Worm (Caenorhabditis elegans) whole organism, L1 larva: Measurements from ENCODE around the gene gpla-1.

Experiments
- C34B4.2 ChIP-seq: sonication (generic microtip); optimal IDR thresholded peaks from 2 replicates; lab custom pipeline; 2017; ENCODE audit warnings: mild to moderate bottlenecking, missing genetic modification characterization, missing compliant biosample characterization
- F16B12.6 ChIP-seq: fragments of 150-350 bp; optimal IDR thresholded peaks from 2 replicates; lab custom pipeline; 2014; ENCODE audit warnings: missing biosample characterization, missing genetic modification characterization
- aha-1 ChIP-seq: fragments of 150-350 bp; optimal IDR thresholded peaks from 2 replicates; lab custom pipeline; 2014; ENCODE audit warnings: missing biosample characterization, missing genetic modification characterization
- alr-1 ChIP-seq: fragments of 200-800 bp; sonication (Bioruptor generic); optimal IDR thresholded peaks from 2 replicates; lab custom pipeline; 2018; ENCODE audit warnings: borderline replicate concordance, mild to moderate bottlenecking, missing genetic modification characterization, missing compliant biosample characterization
- ama-1 ChIP-seq: fragments of 150-350 bp; optimal IDR thresholded peaks from 2 replicates; lab custom pipeline; 2014
- blmp-1 ChIP-seq: fragments of 150-350 bp; optimal IDR thresholded peaks from 2 replicates; lab custom pipeline; 2014; ENCODE audit warnings: missing biosample characterization, missing genetic modification characterization
- ceh-63 ChIP-seq: fragments of 200-800 bp; sonication (Bioruptor generic); optimal IDR thresholded peaks from 2 replicates; lab custom pipeline; 2018; ENCODE audit warnings: mild to moderate bottlenecking, missing genetic modification characterization, missing compliant biosample characterization
- ceh-88 ChIP-seq: fragments of 200-800 bp; sonication (Bioruptor generic); IDR thresholded peaks from 2 replicates; pipeline ENCODE4 v1.3.6; 2022; ENCODE audit warnings: missing genetic modification characterization, missing compliant biosample characterization
- ceh-90 ChIP-seq: sonication (generic microtip); optimal IDR thresholded peaks from 2 replicates; lab custom pipeline; 2016; ENCODE audit warnings: missing genetic modification characterization, missing compliant biosample characterization
- ces-1 ChIP-seq: fragments of 150-350 bp; optimal IDR thresholded peaks from 2 replicates; lab custom pipeline; 2014; ENCODE audit warnings: missing biosample characterization, missing genetic modification reagents, missing genetic modification characterization
- dpl-1 ChIP-seq, 3 experiments: fragments of 150-350 bp in 2 of 3; sonication (generic microtip) in 1 of 3; optimal IDR thresholded peaks; 2 replicates each; lab custom pipeline; 2014 to 2017; ENCODE audit warnings: missing biosample characterization in 3 of 3, missing genetic modification characterization in 3 of 3, missing genetic modification reagents in 3 of 3
- egl-13 ChIP-seq: sonication (generic microtip); optimal IDR thresholded peaks from 2 replicates; lab custom pipeline; 2016; ENCODE audit warnings: missing genotype, missing genetic modification reagents, missing genetic modification characterization, missing compliant biosample characterization
- elt-2 ChIP-seq: sonication (generic microtip); optimal IDR thresholded peaks from 2 replicates; lab custom pipeline; 2016; ENCODE audit warnings: missing genetic modification characterization, mild to moderate bottlenecking, inconsistent platforms, missing compliant biosample characterization, missing genetic modification reagents
- ets-5 ChIP-seq: fragments of 200-800 bp; sonication (Bioruptor generic); IDR thresholded peaks from 2 replicates; pipeline ENCODE4 v1.3.6; 2022; ENCODE audit warnings: missing genetic modification characterization, missing compliant biosample characterization
- fkh-10 ChIP-seq: sonication (generic microtip); optimal IDR thresholded peaks from 2 replicates; lab custom pipeline; 2017; ENCODE audit warnings: missing biosample characterization, missing genetic modification reagents, missing genetic modification characterization
- fkh-4 ChIP-seq: sonication (generic microtip); optimal IDR thresholded peaks from 2 replicates; lab custom pipeline; 2016; ENCODE audit warnings: missing compliant biosample characterization, missing genetic modification characterization, borderline replicate concordance
- fkh-8 ChIP-seq: sonication (generic microtip); optimal IDR thresholded peaks from 2 replicates; lab custom pipeline; 2016; ENCODE audit warnings: mild to moderate bottlenecking, missing genetic modification characterization, missing compliant biosample characterization
- fos-1 ChIP-seq: fragments of 150-350 bp; optimal IDR thresholded peaks from 2 replicates; lab custom pipeline; 2014; ENCODE audit warnings: missing biosample characterization, missing genetic modification characterization
- hlh-17 ChIP-seq: fragments of 200-800 bp; sonication (Bioruptor generic); optimal IDR thresholded peaks from 2 replicates; lab custom pipeline; 2018; ENCODE audit warnings: missing genetic modification characterization, mild to moderate bottlenecking, missing compliant biosample characterization, moderate library complexity, borderline replicate concordance
- hlh-4 ChIP-seq: sonication (generic microtip); optimal IDR thresholded peaks from 2 replicates; lab custom pipeline; 2016; ENCODE audit warnings: mild to moderate bottlenecking, missing genetic modification characterization, missing compliant biosample characterization
- jun-1 ChIP-seq: fragments of 150-350 bp; optimal IDR thresholded peaks from 2 replicates; lab custom pipeline; 2014; ENCODE audit warnings: missing biosample characterization, missing genetic modification reagents, missing genetic modification characterization
- lin-13 ChIP-seq: fragments of 150-350 bp; optimal IDR thresholded peaks from 2 replicates; lab custom pipeline; 2014; ENCODE audit warnings: missing biosample characterization, missing genetic modification reagents, missing genetic modification characterization
- lin-14 ChIP-seq: fragments of 200-800 bp; sonication (Bioruptor generic); optimal IDR thresholded peaks from 2 replicates; lab custom pipeline; 2018; ENCODE audit warnings: mild to moderate bottlenecking, missing genetic modification characterization, moderate library complexity, missing compliant biosample characterization
- lin-15B ChIP-seq: fragments of 150-350 bp; sonication (generic microtip); optimal IDR thresholded peaks from 3 replicates; lab custom pipeline; 2014; ENCODE audit warnings: missing biosample characterization, missing genetic modification characterization
- lin-35 ChIP-seq, 2 experiments: fragments of 150-350 bp; optimal IDR thresholded peaks; 2 replicates each; lab custom pipeline; 2014; ENCODE audit warnings: missing biosample characterization in 2 of 2, missing genetic modification characterization in 2 of 2, missing genetic modification reagents in 2 of 2
- lir-3 ChIP-seq: sonication (generic microtip); optimal IDR thresholded peaks from 2 replicates; lab custom pipeline; 2016; ENCODE audit warnings: mild to moderate bottlenecking, missing genetic modification characterization, moderate library complexity, missing compliant biosample characterization; ENCODE audit not compliant: poor library complexity
- lsy-2 ChIP-seq, 2 experiments: fragments of 150-350 bp; optimal IDR thresholded peaks; 2 replicates each; lab custom pipeline; 2014; ENCODE audit warnings: missing biosample characterization in 2 of 2, missing genetic modification characterization in 2 of 2
- mab-9 ChIP-seq: fragments of 200-800 bp; sonication (Bioruptor generic); IDR thresholded peaks from 2 replicates; pipeline ENCODE4 v1.3.6; 2022; ENCODE audit warnings: missing genetic modification reagents, missing genetic modification characterization, missing compliant biosample characterization
- mdl-1 ChIP-seq, 2 experiments: fragments of 150-350 bp; optimal IDR thresholded peaks; 2 replicates each; lab custom pipeline; 2014 to 2017; ENCODE audit warnings: missing biosample characterization in 2 of 2, missing genetic modification characterization in 2 of 2, inconsistent platforms in 1 of 2
- mef-2 ChIP-seq: fragments of 150-350 bp; optimal IDR thresholded peaks from 2 replicates; lab custom pipeline; 2014; ENCODE audit warnings: missing biosample characterization, missing genetic modification characterization
- mep-1 ChIP-seq: fragments of 150-350 bp; optimal IDR thresholded peaks from 2 replicates; lab custom pipeline; 2014; ENCODE audit warnings: missing biosample characterization, missing genetic modification characterization
- nhr-11 ChIP-seq: fragments of 150-350 bp; optimal IDR thresholded peaks from 2 replicates; lab custom pipeline; 2014; ENCODE audit warnings: missing biosample characterization, missing genetic modification characterization
- nhr-12 ChIP-seq: sonication (generic microtip); optimal IDR thresholded peaks from 2 replicates; lab custom pipeline; 2017; ENCODE audit warnings: missing biosample characterization, missing genetic modification characterization
- nhr-20 ChIP-seq: sonication (generic microtip); optimal IDR thresholded peaks from 2 replicates; lab custom pipeline; 2016; ENCODE audit warnings: mild to moderate bottlenecking, missing genetic modification characterization, missing compliant biosample characterization
- nhr-237 ChIP-seq: fragments of 150-350 bp; optimal IDR thresholded peaks from 2 replicates; lab custom pipeline; 2014; ENCODE audit warnings: missing biosample characterization, missing genetic modification characterization
- nhr-28 ChIP-seq: fragments of 150-350 bp; optimal IDR thresholded peaks from 2 replicates; lab custom pipeline; 2014; ENCODE audit warnings: missing biosample characterization, missing genetic modification characterization
- nhr-76 ChIP-seq: sonication (generic microtip); optimal IDR thresholded peaks from 2 replicates; lab custom pipeline; 2017; ENCODE audit warnings: missing biosample characterization, missing genetic modification characterization
- nhr-77 ChIP-seq: fragments of 150-350 bp; optimal IDR thresholded peaks from 2 replicates; lab custom pipeline; 2014; ENCODE audit warnings: missing biosample characterization, missing genetic modification characterization
- nhr-84 ChIP-seq: sonication (generic microtip); optimal IDR thresholded peaks from 2 replicates; lab custom pipeline; 2017; ENCODE audit warnings: missing biosample characterization, missing genetic modification characterization
- nhr-85 ChIP-seq: sonication (generic microtip); peaks from one replicate; lab custom pipeline; 2016; ENCODE audit warnings: missing genetic modification characterization, inconsistent platforms, missing compliant biosample characterization
- nhr-90 ChIP-seq: sonication (generic microtip); optimal IDR thresholded peaks from 2 replicates; lab custom pipeline; 2016; ENCODE audit warnings: mild to moderate bottlenecking, missing genetic modification characterization, missing compliant biosample characterization; ENCODE audit not compliant: poor library complexity
- pax-3 ChIP-seq: fragments of 200-800 bp; sonication (Bioruptor generic); optimal IDR thresholded peaks from 2 replicates; lab custom pipeline; 2018; ENCODE audit warnings: mild to moderate bottlenecking, missing genetic modification characterization, moderate library complexity, missing compliant biosample characterization
- pqm-1 ChIP-seq: sonication (generic microtip); optimal IDR thresholded peaks from 3 replicates; lab custom pipeline; 2017; ENCODE audit warnings: missing biosample characterization, missing genetic modification characterization
- skn-1 ChIP-seq: fragments of 150-350 bp; optimal IDR thresholded peaks from 2 replicates; lab custom pipeline; 2014; ENCODE audit warnings: missing biosample characterization, missing genetic modification characterization
- snu-23 ChIP-seq: sonication (generic microtip); optimal IDR thresholded peaks from 2 replicates; lab custom pipeline; 2016; ENCODE audit warnings: missing genetic modification characterization, missing compliant biosample characterization
- sptf-1 ChIP-seq: fragments of 150-350 bp; optimal IDR thresholded peaks from 2 replicates; lab custom pipeline; 2014; ENCODE audit warnings: missing biosample characterization, missing genetic modification characterization
- unc-130 ChIP-seq: fragments of 150-350 bp; optimal IDR thresholded peaks from 2 replicates; lab custom pipeline; 2017; ENCODE audit warnings: missing biosample characterization, missing genetic modification characterization, inconsistent platforms
- unc-30 ChIP-seq: sonication (generic microtip); optimal IDR thresholded peaks from 2 replicates; lab custom pipeline; 2017; ENCODE audit warnings: missing biosample characterization, missing genetic modification characterization
- unc-62 ChIP-seq: fragments of 150-350 bp; optimal IDR thresholded peaks from 2 replicates; lab custom pipeline; 2014; ENCODE audit warnings: missing biosample characterization, missing genetic modification reagents, missing genetic modification characterization
- unc-86 ChIP-seq: sonication (generic microtip); optimal IDR thresholded peaks from 2 replicates; lab custom pipeline; 2016; ENCODE audit warnings: missing genetic modification characterization, missing compliant biosample characterization
- unc-98 ChIP-seq: fragments of 200-800 bp; sonication (Bioruptor generic); IDR thresholded peaks from 2 replicates; pipeline ENCODE4 v1.3.6; 2022; ENCODE audit warnings: missing genetic modification characterization, missing compliant biosample characterization
- vab-15 ChIP-seq: sonication (generic microtip); optimal IDR thresholded peaks from 2 replicates; lab custom pipeline; 2017; ENCODE audit warnings: missing genotype, mild to moderate bottlenecking, missing genetic modification characterization, missing compliant biosample characterization
- zip-4 ChIP-seq: fragments of 200-800 bp; sonication (Bioruptor generic); optimal IDR thresholded peaks from 2 replicates; lab custom pipeline; 2018; ENCODE audit warnings: mild to moderate bottlenecking, missing genetic modification characterization, moderate library complexity, missing compliant biosample characterization
- ztf-11 ChIP-seq, 2 experiments: sonication (generic microtip); optimal IDR thresholded peaks; 2 replicates each; lab custom pipeline; 2016 to 2017; ENCODE audit warnings: missing genetic modification characterization in 2 of 2, missing biosample characterization in 1 of 2, missing compliant biosample characterization in 1 of 2
- ztf-4 ChIP-seq: fragments of 150-350 bp; optimal IDR thresholded peaks from 2 replicates; lab custom pipeline; 2014; ENCODE audit warnings: missing biosample characterization, missing genetic modification characterization

The gpla-1 gene

ce11 chrV:11921229-11921628, 16.4 kb downstream of the gpla-1 start (continued):
- no peak for TF ChIP-seq fkh-4 (tag; lab: Kevin White, UChicago)
- TF ChIP-seq lin-13 (GFP tag; lab: Kevin White, UChicago), result no peak
- TF ChIP-seq egl-13 (tag; lab: Kevin White, UChicago), result no peak
- peak; percentile 2 for TF ChIP-seq unc-130 (tag; lab: Kevin White, UChicago)
- no peak for TF ChIP-seq unc-62 (GFP tag; lab: Kevin White, UChicago)
- no peak for TF ChIP-seq fkh-8 (tag; lab: Kevin White, UChicago)
- TF ChIP-seq jun-1 (tag; lab: Kevin White, UChicago), result no peak
- peak; percentile 16 to 52 for TF ChIP-seq lin-35 (GFP tag; optimal IDR thresholded peaks at IDR 0.05; lab: Kevin White, UChicago)
- no peak for TF ChIP-seq sptf-1 (tag; lab: Kevin White, UChicago)
- TF ChIP-seq nhr-90 (tag; lab: Kevin White, UChicago), result no peak
- TF ChIP-seq mdl-1 (tag; optimal IDR thresholded peaks at IDR 0.05; lab: Kevin White, UChicago), result peak in 1 of 2 experiments; percentile 60
- no peak for TF ChIP-seq aha-1 (tag; lab: Kevin White, UChicago)
- TF ChIP-seq mab-9 (GFP tag; lab: Robert Waterston, UW), result no peak
- TF ChIP-seq blmp-1 (tag; lab: Kevin White, UChicago), result peak; percentile 15
- no peak for TF ChIP-seq pax-3 (tag; lab: Kevin White, UChicago)
- no peak for TF ChIP-seq fos-1
- peak in 1 of 3 experiments; percentile 1 for TF ChIP-seq dpl-1 (GFP tag; optimal IDR thresholded peaks at IDR 0.05; lab: Kevin White, UChicago)
- TF ChIP-seq ces-1 (GFP tag; lab: Kevin White, UChicago), result no peak
- TF ChIP-seq nhr-28, result no peak
- no peak for TF ChIP-seq nhr-77 (tag; lab: Kevin White, UChicago)
- peak; percentile 40 for TF ChIP-seq nhr-20 (tag; lab: Kevin White, UChicago)
- TF ChIP-seq vab-15, result no peak
- no peak for TF ChIP-seq ceh-63 (GFP tag; lab: Kevin White, UChicago)
- TF ChIP-seq zip-4 (GFP tag; lab: Kevin White, UChicago), result no peak
- no peak for TF ChIP-seq mef-2 (tag; lab: Kevin White, UChicago)
- no peak for TF ChIP-seq F16B12.6 (tag; lab: Kevin White, UChicago)
- TF ChIP-seq nhr-85 (tag; lab: Kevin White, UChicago), result peak; percentile 13
- TF ChIP-seq lsy-2 (tag; optimal IDR thresholded peaks at IDR 0.05; lab: Kevin White, UChicago), result peak in 1 of 2 experiments; percentile 23
- TF ChIP-seq C34B4.2, result no peak
- no peak for TF ChIP-seq nhr-76 (tag; lab: Kevin White, UChicago)
- no peak for TF ChIP-seq unc-86 (tag; lab: Kevin White, UChicago)
- TF ChIP-seq nhr-11 (tag; lab: Kevin White, UChicago), result no peak
- TF ChIP-seq snu-23 (GFP tag; lab: Kevin White, UChicago), result peak; percentile 43
- no peak for TF ChIP-seq lir-3
- TF ChIP-seq ztf-11 (tag; optimal IDR thresholded peaks at IDR 0.05; lab: Kevin White, UChicago), result no peak
- TF ChIP-seq nhr-237, result no peak
- TF ChIP-seq ets-5 (GFP tag; lab: Robert Waterston, UW), result no peak
- no peak for TF ChIP-seq nhr-12 (tag; lab: Kevin White, UChicago)
- no peak for TF ChIP-seq elt-2 (tag; lab: Kevin White, UChicago)
- TF ChIP-seq ama-1 (lab: Kevin White, UChicago), result no peak
- no peak for TF ChIP-seq lin-15B (tag; lab: Kevin White, UChicago)
- TF ChIP-seq unc-30 (tag; lab: Kevin White, UChicago), result no peak
- no peak for TF ChIP-seq ceh-90 (tag; lab: Kevin White, UChicago)
- no peak for TF ChIP-seq pqm-1
- TF ChIP-seq hlh-4, result no peak
- no peak for TF ChIP-seq fkh-10
- peak; percentile 68 for TF ChIP-seq lin-14 (GFP tag; lab: Kevin White, UChicago)
- TF ChIP-seq hlh-17 (GFP tag; lab: Kevin White, UChicago), result no peak
- TF ChIP-seq ztf-4 (tag; lab: Kevin White, UChicago), result no peak
- TF ChIP-seq nhr-84 (tag; lab: Kevin White, UChicago), result no peak
- no peak for TF ChIP-seq ceh-88 (GFP tag; lab: Robert Waterston, UW)
- no peak for TF ChIP-seq mep-1 (tag; lab: Kevin White, UChicago)
- TF ChIP-seq unc-98 (GFP tag; lab: Robert Waterston, UW), result no peak
- TF ChIP-seq skn-1 (tag; lab: Kevin White, UChicago), result no peak
- TF ChIP-seq alr-1 (tag; lab: Kevin White, UChicago), result no peak
